Fruit fly (Drosophila melanogaster) whole organism, prepupa: ENCODE results near the gene CG15554.

Experiments
- Blimp-1 ChIP-seq: fragments of 200-800 bp; sonication (Bioruptor generic); optimal IDR thresholded peaks from 3 replicates; lab custom pipeline; 2017; ENCODE audit warnings: missing biosample characterization, missing genetic modification characterization, mild to moderate bottlenecking, moderate library complexity, missing genetic modification reagents
- CG10669 ChIP-seq: fragments of 200-800 bp; sonication (Bioruptor generic); optimal IDR thresholded peaks from 3 replicates; lab custom pipeline; 2018; ENCODE audit warnings: missing biosample characterization, mild to moderate bottlenecking, missing genetic modification characterization, moderate library complexity
- CG11294 ChIP-seq: fragments of 200-800 bp; sonication (Bioruptor generic); IDR thresholded peaks from 2 replicates; pipeline ENCODE4 v1.3.6; 2022; ENCODE audit warnings: missing biosample characterization, missing genetic modification characterization
- CG11762 ChIP-seq: fragments of 200-800 bp; sonication (Bioruptor generic); optimal IDR thresholded peaks from 3 replicates; lab custom pipeline; 2016; ENCODE audit warnings: missing biosample characterization, missing genetic modification characterization; ENCODE audit not compliant: insufficient read depth
- CG11902 ChIP-seq: fragments of 200-800 bp; sonication (Bioruptor generic); optimal IDR thresholded peaks from 3 replicates; lab custom pipeline; 2016; ENCODE audit warnings: missing biosample characterization, missing genetic modification characterization
- CG15336 ChIP-seq: fragments of 200-800 bp; sonication (Bioruptor generic); IDR thresholded peaks from 2 replicates; pipeline ENCODE4 v1.3.6; 2022; ENCODE audit warnings: missing biosample characterization, missing genetic modification characterization
- CG1621 ChIP-seq: fragments of 200-800 bp; sonication (Bioruptor generic); optimal IDR thresholded peaks from 3 replicates; lab custom pipeline; 2018; ENCODE audit warnings: missing biosample characterization, mild to moderate bottlenecking, missing genetic modification characterization
- CG16779 ChIP-seq: fragments of 200-800 bp; sonication (Bioruptor generic); optimal IDR thresholded peaks from 3 replicates; lab custom pipeline; 2017; ENCODE audit warnings: missing biosample characterization, mild to moderate bottlenecking, missing genetic modification characterization
- CG3032 ChIP-seq: fragments of 200-800 bp; optimal IDR thresholded peaks from 2 replicates; lab custom pipeline; 2019; ENCODE audit warnings: missing biosample characterization, mild to moderate bottlenecking, missing genetic modification characterization, moderate library complexity
- CG31627 ChIP-seq: fragments of 200-800 bp; sonication (Bioruptor generic); optimal IDR thresholded peaks from 3 replicates; lab custom pipeline; 2016; ENCODE audit warnings: missing biosample characterization, missing genetic modification characterization
- CG32006 ChIP-seq: fragments of 200-800 bp; sonication (Bioruptor generic); optimal IDR thresholded peaks from 3 replicates; lab custom pipeline; 2017; ENCODE audit warnings: missing biosample characterization, mild to moderate bottlenecking, missing genetic modification characterization
- CG34406 ChIP-seq: fragments of 200-800 bp; sonication (Bioruptor generic); optimal IDR thresholded peaks from 3 replicates; lab custom pipeline; 2016; ENCODE audit warnings: missing biosample characterization, missing genetic modification characterization
- CG3919 ChIP-seq: fragments of 200-800 bp; sonication (Bioruptor generic); optimal IDR thresholded peaks from 3 replicates; lab custom pipeline; 2016; ENCODE audit warnings: missing biosample characterization, missing genetic modification characterization
- CG4318 ChIP-seq: fragments of 200-800 bp; sonication (Bioruptor generic); optimal IDR thresholded peaks from 3 replicates; lab custom pipeline; 2017; ENCODE audit warnings: missing biosample characterization, mild to moderate bottlenecking, missing genetic modification characterization
- CG6163 ChIP-seq: fragments of 200-800 bp; sonication (Bioruptor generic); IDR thresholded peaks from 3 replicates; pipeline ENCODE4 v1.3.6; 2022; ENCODE audit warnings: missing biosample characterization, missing genetic modification characterization
- CG6276 ChIP-seq: fragments of 200-800 bp; sonication (Bioruptor generic); optimal IDR thresholded peaks from 2 replicates; lab custom pipeline; 2017; ENCODE audit warnings: missing biosample characterization, mild to moderate bottlenecking, missing genetic modification characterization
- CG6792 ChIP-seq: fragments of 200-800 bp; sonication (Bioruptor generic); optimal IDR thresholded peaks from 3 replicates; lab custom pipeline; 2016; ENCODE audit warnings: missing biosample characterization, missing genetic modification characterization
- CG6854 ChIP-seq: fragments of 200-800 bp; sonication (Bioruptor generic); optimal IDR thresholded peaks from 2 replicates; lab custom pipeline; 2017; ENCODE audit warnings: missing biosample characterization, mild to moderate bottlenecking, missing genetic modification characterization
- CG7368 ChIP-seq: fragments of 200-800 bp; sonication (Bioruptor generic); optimal IDR thresholded peaks from 3 replicates; lab custom pipeline; 2016; ENCODE audit warnings: missing biosample characterization, missing genetic modification characterization
- CG8119 ChIP-seq: fragments of 200-800 bp; sonication (Bioruptor generic); IDR thresholded peaks from 3 replicates; pipeline ENCODE4 v1.3.6; 2022; ENCODE audit warnings: missing biosample characterization, missing genetic modification characterization
- CG8319 ChIP-seq: fragments of 200-800 bp; sonication (Bioruptor generic); optimal IDR thresholded peaks from 3 replicates; lab custom pipeline; 2016; ENCODE audit warnings: missing biosample characterization, missing genetic modification characterization
- CG8632 ChIP-seq: fragments of 200-800 bp; sonication (Bioruptor generic); optimal IDR thresholded peaks from 3 replicates; lab custom pipeline; 2016; ENCODE audit warnings: missing biosample characterization, missing genetic modification characterization
- CG9139 ChIP-seq: fragments of 200-800 bp; sonication (Bioruptor generic); optimal IDR thresholded peaks from 3 replicates; lab custom pipeline; 2017; ENCODE audit warnings: missing biosample characterization, mild to moderate bottlenecking, missing genetic modification characterization
- Eip75B ChIP-seq: fragments of 200-800 bp; sonication (Bioruptor generic); optimal IDR thresholded peaks from 3 replicates; lab custom pipeline; 2016; ENCODE audit warnings: missing biosample characterization, missing genetic modification characterization
- Eip78C ChIP-seq: fragments of 200-800 bp; sonication (Bioruptor generic); peaks from one replicate; lab custom pipeline; 2016; ENCODE audit warnings: missing biosample characterization, missing genetic modification characterization
- Eip93F ChIP-seq: fragments of 200-800 bp; sonication (Bioruptor generic); optimal IDR thresholded peaks from 2 replicates; lab custom pipeline; 2016; ENCODE audit warnings: missing biosample characterization, mild to moderate bottlenecking, missing genetic modification characterization
- Ets21C ChIP-seq: fragments of 200-800 bp; sonication (Bioruptor generic); optimal IDR thresholded peaks from 3 replicates; lab custom pipeline; 2016; ENCODE audit warnings: missing biosample characterization, missing genetic modification characterization
- Ets96B ChIP-seq: fragments of 200-800 bp; optimal IDR thresholded peaks from 2 replicates; lab custom pipeline; 2019; ENCODE audit warnings: missing biosample characterization, mild to moderate bottlenecking, missing genetic modification characterization, moderate library complexity
- Hr38 ChIP-seq: sonication (Bioruptor generic); optimal IDR thresholded peaks from 2 replicates; lab custom pipeline; 2016; ENCODE audit warnings: missing biosample characterization, missing genetic modification characterization
- Hr39 ChIP-seq: fragments of 200-800 bp; sonication (Bioruptor generic); optimal IDR thresholded peaks from 2 replicates; lab custom pipeline; 2016; ENCODE audit warnings: missing biosample characterization, missing genetic modification characterization
- Lpt ChIP-seq: fragments of 200-800 bp; sonication (Bioruptor generic); optimal IDR thresholded peaks from 3 replicates; lab custom pipeline; 2016; ENCODE audit warnings: missing biosample characterization, missing genetic modification characterization
- Met ChIP-seq: fragments of 200-800 bp; sonication (Bioruptor generic); optimal IDR thresholded peaks from 3 replicates; lab custom pipeline; 2016; ENCODE audit warnings: missing biosample characterization, missing genetic modification characterization
- OdsH ChIP-seq: fragments of 200-800 bp; sonication (Bioruptor generic); optimal IDR thresholded peaks from 3 replicates; lab custom pipeline; 2016; ENCODE audit warnings: missing biosample characterization, missing genetic modification characterization
- Smox ChIP-seq: fragments of 200-800 bp; sonication (Bioruptor generic); optimal IDR thresholded peaks from 3 replicates; lab custom pipeline; 2016; ENCODE audit warnings: missing biosample characterization, missing genetic modification characterization
- Sox14 ChIP-seq: fragments of 200-800 bp; sonication (Bioruptor generic); optimal IDR thresholded peaks from 3 replicates; lab custom pipeline; 2016; ENCODE audit warnings: missing biosample characterization, missing genetic modification characterization
- acj6 ChIP-seq: fragments of 200-800 bp; sonication (Bioruptor generic); optimal IDR thresholded peaks from 3 replicates; lab custom pipeline; 2016; ENCODE audit warnings: missing biosample characterization, missing genetic modification characterization
- dac ChIP-seq: fragments of 200-800 bp; sonication (Bioruptor generic); optimal IDR thresholded peaks from 2 replicates; lab custom pipeline; 2017; ENCODE audit warnings: missing biosample characterization, mild to moderate bottlenecking, missing genetic modification characterization
- dsx ChIP-seq: fragments of 200-800 bp; optimal IDR thresholded peaks from 3 replicates; lab custom pipeline; 2019; ENCODE audit warnings: missing biosample characterization, mild to moderate bottlenecking, missing genetic modification characterization, moderate library complexity; ENCODE audit not compliant: poor library complexity, severe bottlenecking
- eg ChIP-seq: fragments of 200-800 bp; sonication (Bioruptor generic); IDR thresholded peaks from 3 replicates; pipeline ENCODE4 v1.3.6; 2022; ENCODE audit warnings: missing biosample characterization, missing genetic modification characterization
- fd59A ChIP-seq: fragments of 200-800 bp; sonication (Bioruptor generic); optimal IDR thresholded peaks from 2 replicates; lab custom pipeline; 2017; ENCODE audit warnings: missing biosample characterization, mild to moderate bottlenecking, missing genetic modification characterization, missing genetic modification reagents
- fkh ChIP-seq: fragments of 200-800 bp; sonication (Bioruptor generic); optimal IDR thresholded peaks from 3 replicates; lab custom pipeline; 2017; ENCODE audit warnings: missing biosample characterization, mild to moderate bottlenecking, missing genetic modification characterization, moderate library complexity
- lz ChIP-seq: fragments of 200-800 bp; sonication (Bioruptor generic); optimal IDR thresholded peaks from 3 replicates; lab custom pipeline; 2016; ENCODE audit warnings: missing biosample characterization, missing genetic modification characterization
- net ChIP-seq: fragments of 200-800 bp; sonication (Bioruptor generic); optimal IDR thresholded peaks from 3 replicates; lab custom pipeline; 2016; ENCODE audit warnings: missing biosample characterization, missing genetic modification characterization
- pdm3 ChIP-seq: fragments of 200-800 bp; sonication (Bioruptor generic); optimal IDR thresholded peaks from 3 replicates; lab custom pipeline; 2016; ENCODE audit warnings: missing biosample characterization, missing genetic modification characterization
- ss ChIP-seq, 2 experiments: fragments of 200-800 bp; sonication (Bioruptor generic); optimal IDR thresholded peaks; 2 replicates in 1 of 2; 3 replicates in 1 of 2; lab custom pipeline; 2017 to 2018; ENCODE audit warnings: mild to moderate bottlenecking in 2 of 2, missing biosample characterization in 2 of 2, missing genetic modification characterization in 2 of 2, moderate library complexity in 1 of 2
- svp ChIP-seq: fragments of 200-800 bp; sonication (Bioruptor generic); peaks from one replicate; lab custom pipeline; 2016; ENCODE audit warnings: missing biosample characterization, missing genetic modification characterization
- topi ChIP-seq: fragments of 200-800 bp; sonication (Bioruptor generic); optimal IDR thresholded peaks from 3 replicates; lab custom pipeline; 2016; ENCODE audit warnings: missing biosample characterization, missing genetic modification characterization

CG15554 gene

DNA sequence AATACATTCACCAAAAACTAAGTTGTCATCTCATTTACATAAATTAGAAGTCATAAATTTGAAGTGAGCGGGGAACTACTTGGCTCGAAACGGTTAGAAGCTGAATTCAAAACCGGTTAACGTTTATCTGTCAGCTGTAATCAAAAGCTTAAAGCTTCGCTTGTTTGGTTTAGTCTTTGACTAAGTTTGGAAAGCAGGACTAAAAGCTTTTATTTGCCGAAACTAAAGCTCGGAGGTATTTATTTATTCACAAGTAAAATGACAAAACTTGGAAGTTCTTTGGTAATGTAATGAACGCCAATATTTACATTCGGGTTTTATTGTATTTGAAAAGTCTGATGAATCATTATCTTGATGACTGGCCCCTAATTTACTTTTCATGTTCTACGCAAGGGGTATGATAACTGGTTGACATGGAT, 1.4 kb downstream of the CG15554 start:
- TF ChIP-seq CG6792 (no peak), fkh (peak; percentile 60)

- TF ChIP-seq CG8119 (GFP tag; lab: Robert Waterston, UW) (no peak), CG8319 (GFP tag; lab: Kevin White, UChicago) (no peak), svp (GFP tag; lab: Kevin White, UChicago) (no peak), dac (GFP tag; lab: Kevin White, UChicago) (no peak), fd59A (GFP tag; lab: Kevin White, UChicago) (no peak), CG6854 (no peak), Eip93F (no peak), CG31627 (GFP tag; lab: Kevin White, UChicago) (no peak), CG6163 (GFP tag; lab: Robert Waterston, UW) (no peak), Blimp-1 (no peak), Eip78C (GFP tag; lab: Kevin White, UChicago) (no peak), dsx (GFP tag; lab: Kevin White, UChicago) (no peak), Ets21C (GFP tag; lab: Kevin White, UChicago) (no peak), CG11762 (GFP tag; lab: Kevin White, UChicago) (no peak), Sox14 (GFP tag; lab: Kevin White, UChicago) (no peak), Eip75B (no peak)
These were observed 4.6 kb downstream of the CG15554 start, which contains the start of gene Ktch for dm6 chr3R:31130566-31130965. Gene Ktch (minus strand): TSS chr3R:31130666.

- TF ChIP-seq Lpt (GFP tag; lab: Kevin White, UChicago) (no peak), CG9139 (GFP tag; lab: Kevin White, UChicago) (peak; percentile 15), CG11902 (GFP tag; lab: Kevin White, UChicago) (no peak), CG8632 (GFP tag; lab: Kevin White, UChicago) (no peak), CG3919 (GFP tag; lab: Kevin White, UChicago) (peak; percentile 68), fd59A (GFP tag; lab: Kevin White, UChicago) (no peak), Eip75B (peak; percentile 7), OdsH (GFP tag; lab: Kevin White, UChicago) (peak; percentile 21), CG10669 (GFP tag; lab: Kevin White, UChicago) (peak; percentile 20), Smox (GFP tag; lab: Kevin White, UChicago) (no peak), CG1621 (tag; lab: Kevin White, UChicago) (peak; percentile 25), Ets96B (tag; lab: Kevin White, UChicago) (peak; percentile 29), CG11294 (GFP tag; lab: Robert Waterston, UW) (no peak), CG6792 (no peak), CG8319 (GFP tag; lab: Kevin White, UChicago) (peak; percentile 2), pdm3 (peak; percentile 43), Hr38 (no peak), eg (GFP tag; lab: Robert Waterston, UW) (peak; percentile 34; the same call in 2 of the 3 replicates), Met (GFP tag; lab: Kevin White, UChicago) (peak; percentile 33), CG31627 (GFP tag; lab: Kevin White, UChicago) (no peak), CG32006 (GFP tag; lab: Kevin White, UChicago) (peak; percentile 28), lz (GFP tag; lab: Kevin White, UChicago) (peak; percentile 10), CG34406 (GFP tag; lab: Kevin White, UChicago) (peak; percentile 5), CG7368 (GFP tag; lab: Kevin White, UChicago) (peak; percentile 35), dsx (GFP tag; lab: Kevin White, UChicago) (no peak), CG11762 (GFP tag; lab: Kevin White, UChicago) (no peak), fkh (peak; percentile 33), acj6 (GFP tag; lab: Kevin White, UChicago) (peak; percentile 14), CG4318 (GFP tag; lab: Kevin White, UChicago) (no peak), CG16779 (no peak), Sox14 (GFP tag; lab: Kevin White, UChicago) (peak; percentile 11), Hr39 (GFP tag; lab: Kevin White, UChicago) (no peak), svp (GFP tag; lab: Kevin White, UChicago) (no peak), Eip78C (GFP tag; lab: Kevin White, UChicago) (peak; percentile 59), CG15336 (no peak), dac (GFP tag; lab: Kevin White, UChicago) (peak; percentile 21), net (GFP tag; lab: Kevin White, UChicago) (peak; percentile 44), topi (GFP tag; lab: Kevin White, UChicago) (peak; percentile 5), CG3032 (tag; lab: Kevin White, UChicago) (peak; percentile 20), Ets21C (GFP tag; lab: Kevin White, UChicago) (no peak), ss (GFP tag; optimal IDR thresholded peaks at IDR 0.05; lab: Kevin White, UChicago) (peak in 1 of 2 experiments; percentile 42), CG6276 (GFP tag; lab: Kevin White, UChicago) (peak; percentile 10)
These were observed 8.1 kb downstream of the CG15554 start, which contains the start of gene Gycbeta100B for dm6 chr3R:31134056-31134455. Gene Gycbeta100B (plus strand): TSS chr3R:31134392.
